Fruit fly (Drosophila melanogaster) whole organism: ENCODE data around the gene CG42354.

ENCODE experiments used
- CG8478 ChIP-seq: fragments of >200 bp; optimal IDR thresholded peaks from 2 replicates; lab custom pipeline; 2018; ENCODE audit warnings: inconsistent platforms
- Dll ChIP-seq: fragments of >200 bp; optimal IDR thresholded peaks from 2 replicates; lab custom pipeline; 2017
- pan ChIP-seq: fragments of >200 bp; optimal IDR thresholded peaks from 2 replicates; lab custom pipeline; 2017
- psq ChIP-seq: fragments of >200 bp; optimal IDR thresholded peaks from 2 replicates; lab custom pipeline; 2017

- no peak for TF ChIP-seq psq
- TF ChIP-seq pan = no peak
- no peak for TF ChIP-seq Dll (lab: Kevin White, UChicago)
- TF ChIP-seq CG8478 = no peak
Measured at dm6 chrX:16104738-16105426, at the start of gene CG42354, which contains the start of gene CG42353.
